Fruit fly (Drosophila melanogaster) whole organism, embryonic: Measurements from ENCODE around the gene CG31468.

Experiments
- CG13624 ChIP-seq: fragments of 200-800 bp; sonication (Bioruptor generic); optimal IDR thresholded peaks from 2 replicates; lab custom pipeline; 2016; ENCODE audit warnings: missing biosample characterization, missing genetic modification characterization
- CG14050 ChIP-seq: fragments of 200-800 bp; sonication (Bioruptor generic); IDR thresholded peaks from 3 replicates; pipeline ENCODE4 v1.3.6; 2022; ENCODE audit warnings: missing biosample characterization, missing genetic modification characterization
- CG16779 ChIP-seq: fragments of 200-800 bp; sonication (Bioruptor generic); IDR thresholded peaks from 2 replicates; pipeline ENCODE4 v1.3.6; 2022; ENCODE audit warnings: missing biosample characterization, missing genetic modification characterization
- CG17359 ChIP-seq: fragments of 200-800 bp; sonication (Bioruptor generic); optimal IDR thresholded peaks from 3 replicates; lab custom pipeline; 2018; ENCODE audit warnings: missing biosample characterization, mild to moderate bottlenecking, missing genetic modification characterization, moderate library complexity
- CG32532 ChIP-seq: fragments of 200-800 bp; sonication (Bioruptor generic); IDR thresholded peaks from 2 replicates; pipeline ENCODE4 v1.3.6; 2022; ENCODE audit warnings: missing biosample characterization, missing genetic modification characterization
- CG34422 ChIP-seq: fragments of 200-800 bp; sonication (Bioruptor generic); IDR thresholded peaks from 3 replicates; pipeline ENCODE4 v1.3.6; 2022; ENCODE audit warnings: missing biosample characterization, missing genetic modification characterization
- Hr51 ChIP-seq, 2 experiments: fragments of 200-800 bp; sonication (Bioruptor generic); optimal IDR thresholded peaks; 2 replicates in 1 of 2; 3 replicates in 1 of 2; lab custom pipeline; 2016 to 2018; ENCODE audit warnings: missing biosample characterization in 2 of 2, missing genetic modification characterization in 2 of 2, mild to moderate bottlenecking in 1 of 2, moderate library complexity in 1 of 2
- Med ChIP-seq: fragments of 200-800 bp; sonication (Bioruptor generic); peaks from one replicate; lab custom pipeline; 2016; ENCODE audit warnings: missing biosample characterization, missing genetic modification characterization, mild to moderate bottlenecking, inconsistent platforms, moderate library complexity
- PHDP ChIP-seq: fragments of 200-800 bp; sonication (Bioruptor generic); optimal IDR thresholded peaks from 3 replicates; lab custom pipeline; 2018; ENCODE audit warnings: missing biosample characterization, mild to moderate bottlenecking, missing genetic modification characterization, moderate library complexity
- mam ChIP-seq: fragments of 200-800 bp; sonication (Bioruptor generic); optimal IDR thresholded peaks from 3 replicates; lab custom pipeline; 2016; ENCODE audit warnings: missing biosample characterization, missing genetic modification characterization
- org-1 ChIP-seq: fragments of 200-800 bp; sonication (Bioruptor generic); optimal IDR thresholded peaks from 2 replicates; lab custom pipeline; 2017; ENCODE audit warnings: missing biosample characterization, missing genetic modification characterization
- pros ChIP-seq: fragments of 200-800 bp; sonication (Bioruptor generic); optimal IDR thresholded peaks from 3 replicates; lab custom pipeline; 2019; ENCODE audit warnings: missing biosample characterization, mild to moderate bottlenecking, missing genetic modification characterization, moderate library complexity
- twi ChIP-seq: fragments of 200-800 bp; optimal IDR thresholded peaks from 2 replicates; lab custom pipeline; 2019; ENCODE audit warnings: missing biosample characterization, mild to moderate bottlenecking, missing genetic modification characterization, moderate library complexity

DNA sequence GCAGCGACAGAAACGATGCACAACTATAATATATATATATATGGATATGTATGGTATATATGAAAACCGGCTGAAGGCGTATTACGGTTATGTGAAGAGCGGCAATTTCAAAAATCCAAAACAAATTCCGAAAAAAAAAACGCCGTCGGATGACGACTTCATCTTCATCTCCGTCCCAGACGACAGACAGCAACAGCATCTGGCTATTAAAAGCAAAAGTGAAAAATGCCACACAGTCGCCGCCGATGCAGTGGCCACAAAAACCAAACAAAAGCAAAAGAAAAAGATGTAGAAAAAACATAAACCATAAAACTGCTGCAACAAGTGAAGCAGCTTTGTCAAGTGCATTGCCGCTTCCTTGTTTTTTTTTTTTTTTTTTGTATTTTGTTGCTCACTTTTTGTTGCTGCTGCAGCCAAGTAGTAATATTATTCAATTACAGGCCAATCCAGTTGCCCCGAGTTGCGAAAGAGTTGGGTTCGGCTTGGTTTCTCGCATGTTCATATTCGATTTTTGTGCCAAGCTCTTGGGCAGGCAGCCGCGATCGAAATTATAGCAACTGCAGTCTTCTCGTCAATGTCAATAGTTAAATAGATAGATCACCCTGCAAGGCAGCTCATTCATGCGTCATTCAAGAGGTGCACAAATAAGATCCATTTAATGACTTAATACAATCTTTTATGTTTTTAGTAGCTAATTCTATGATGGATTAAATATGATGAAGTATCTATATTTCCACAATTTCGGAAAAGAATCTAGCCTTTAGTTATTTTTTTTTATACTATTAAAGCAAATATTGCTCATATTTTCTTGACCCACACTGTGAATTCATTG, 34.6 kb upstream of the CG31468 start:
- TF ChIP-seq CG13624 (GFP tag; lab: Kevin White, UChicago) (no peak), pros (GFP tag; lab: Kevin White, UChicago) (no peak), Med (GFP tag; lab: Kevin White, UChicago) (no peak), mam (GFP tag; lab: Kevin White, UChicago) (no peak), CG32532 (GFP tag; lab: Robert Waterston, UW) (no peak), org-1 (GFP tag; lab: Kevin White, UChicago) (no peak), CG34422 (GFP tag; lab: Robert Waterston, UW) (no peak), CG14050 (GFP tag; lab: Robert Waterston, UW) (no peak), CG17359 (tag; lab: Kevin White, UChicago) (peak; percentile 7), Hr51 (GFP tag; optimal IDR thresholded peaks at IDR 0.05; lab: Kevin White, UChicago) (peak in 1 of 2 experiments; percentile 48), CG16779 (no peak), twi (tag; lab: Kevin White, UChicago) (no peak), PHDP (tag; lab: Kevin White, UChicago) (no peak)
